Worm (Caenorhabditis elegans): Measurements from ENCODE around the gene M03A8.3.

ce11 chrX:6844394-6845072, 44.7 kb downstream of the M03A8.3 start, which contains the start of gene C53B7.3:
- TF ChIP-seq nhr-28 (tag; optimal IDR thresholded peaks at IDR 0.05), result no peak
- TF ChIP-seq ama-1 (optimal IDR thresholded peaks at IDR 0.05), result no peak
- no peak for TF ChIP-seq hpl-2 (GFP tag; optimal IDR thresholded peaks at IDR 0.05)
- no peak for TF ChIP-seq lin-13 (GFP tag; optimal IDR thresholded peaks at IDR 0.05)
- TF ChIP-seq unc-86 (tag; optimal IDR thresholded peaks at IDR 0.05), result no peak
- no peak for TF ChIP-seq fkh-10 (GFP tag; optimal IDR thresholded peaks at IDR 0.05)
- TF ChIP-seq nhr-76 (tag; optimal IDR thresholded peaks at IDR 0.05), result no peak
- TF ChIP-seq sptf-1 (tag; optimal IDR thresholded peaks at IDR 0.05), result no peak
